Worm (Caenorhabditis elegans): Measurements from ENCODE around the gene ppm-1.D.

DNA sequence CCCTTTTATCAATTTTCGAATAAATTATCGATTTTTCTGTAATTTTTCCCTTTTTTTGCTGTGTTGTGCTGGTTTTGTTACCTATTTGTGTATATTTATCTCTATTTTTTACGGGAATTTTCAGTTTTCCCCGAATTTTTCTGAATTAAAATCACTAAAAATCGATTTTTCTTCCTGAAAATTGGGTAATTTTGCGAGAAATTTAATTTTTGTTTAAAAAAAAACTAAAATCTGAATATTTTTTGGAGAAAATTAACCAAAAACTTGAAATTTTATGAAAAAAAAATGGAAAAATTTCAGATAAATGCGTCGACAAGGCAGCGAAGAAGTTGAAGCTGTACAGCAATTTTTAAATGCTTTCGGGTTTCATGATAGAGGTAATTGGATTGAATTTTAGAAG is 15.9 kb downstream of the ppm-1.D start, which contains the start of gene gip-1:
- no peak for TF ChIP-seq him-1 (tag; optimal IDR thresholded peaks at IDR 0.05)
- no peak for TF ChIP-seq W03F9.2 (tag; optimal IDR thresholded peaks at IDR 0.05)
